Fruit fly (Drosophila melanogaster): Measurements from ENCODE around the gene CG14507.

- no peak for TF ChIP-seq usp (GFP tag; optimal IDR thresholded peaks at IDR 0.05)
- no peak for TF ChIP-seq EcR (GFP tag; optimal IDR thresholded peaks at IDR 0.05)
- no peak for TF ChIP-seq psq (optimal IDR thresholded peaks at IDR 0.05)
- TF ChIP-seq Dll (optimal IDR thresholded peaks at IDR 0.05) = no peak
These were observed 11.1 kb downstream of the CG14507 start for dm6 chr3R:29216484-29216863.

Data from whole organism.